Fruit fly (Drosophila melanogaster) whole organism, prepupa: ENCODE data around the gene skd.

Source experiments
- CG11762 ChIP-seq: fragments of 200-800 bp; sonication (Bioruptor generic); optimal IDR thresholded peaks from 3 replicates; lab custom pipeline; 2016; ENCODE audit warnings: missing biosample characterization, missing genetic modification characterization; ENCODE audit not compliant: insufficient read depth
- CG15336 ChIP-seq: fragments of 200-800 bp; sonication (Bioruptor generic); IDR thresholded peaks from 2 replicates; pipeline ENCODE4 v1.3.6; 2022; ENCODE audit warnings: missing biosample characterization, missing genetic modification characterization
- CG3032 ChIP-seq: fragments of 200-800 bp; optimal IDR thresholded peaks from 2 replicates; lab custom pipeline; 2019; ENCODE audit warnings: missing biosample characterization, mild to moderate bottlenecking, missing genetic modification characterization, moderate library complexity
- CG4318 ChIP-seq: fragments of 200-800 bp; sonication (Bioruptor generic); optimal IDR thresholded peaks from 3 replicates; lab custom pipeline; 2017; ENCODE audit warnings: missing biosample characterization, mild to moderate bottlenecking, missing genetic modification characterization
- CG7368 ChIP-seq: fragments of 200-800 bp; sonication (Bioruptor generic); optimal IDR thresholded peaks from 3 replicates; lab custom pipeline; 2016; ENCODE audit warnings: missing biosample characterization, missing genetic modification characterization
- Gug ChIP-seq: fragments of 200-800 bp; sonication (Bioruptor generic); IDR thresholded peaks from 2 replicates; pipeline ENCODE4 v1.3.6; 2022; ENCODE audit warnings: missing biosample characterization, missing genetic modification characterization
- Met ChIP-seq: fragments of 200-800 bp; sonication (Bioruptor generic); optimal IDR thresholded peaks from 3 replicates; lab custom pipeline; 2016; ENCODE audit warnings: missing biosample characterization, missing genetic modification characterization
- dsx ChIP-seq: fragments of 200-800 bp; optimal IDR thresholded peaks from 3 replicates; lab custom pipeline; 2019; ENCODE audit warnings: missing biosample characterization, mild to moderate bottlenecking, missing genetic modification characterization, moderate library complexity; ENCODE audit not compliant: poor library complexity, severe bottlenecking
- esn ChIP-seq: fragments of 200-800 bp; sonication (Bioruptor generic); optimal IDR thresholded peaks from 2 replicates; lab custom pipeline; 2016; ENCODE audit warnings: missing biosample characterization, mild to moderate bottlenecking, missing genetic modification characterization, moderate library complexity

- TF ChIP-seq dsx (GFP tag; lab: Kevin White, UChicago) (no peak), Gug (no peak), CG15336 (GFP tag; lab: Robert Waterston, UW) (no peak), CG7368 (GFP tag; lab: Kevin White, UChicago) (no peak), CG4318 (no peak), CG11762 (no peak), CG3032 (tag; lab: Kevin White, UChicago) (no peak), esn (GFP tag; lab: Kevin White, UChicago) (no peak), Met (GFP tag; lab: Kevin White, UChicago) (no peak)
These were observed 6.8 kb upstream of the skd start, which contains the start of gene CG10581 for dm6 chr3L:21034103-21034280.
